Fruit fly (Drosophila melanogaster): Measurements from ENCODE around the gene CG9592.
A peak's percentile ranks its signal among the peaks of the same experiment; 100 is the strongest.

CG9592 gene

dm6 chr3L:14549958-14550357, 32.3 kb downstream of the CG9592 start:
- peak; percentile 60 for TF ChIP-seq Med (GFP tag)
- TF ChIP-seq sens (GFP tag): peak; percentile 54
- no peak for TF ChIP-seq CG14050 (GFP tag; IDR thresholded peaks at IDR 0.05)

dm6 chr3L:14550839-14551415, 33.3 kb downstream of the CG9592 start, which contains the start of gene Gbs-70E:
Gene Gbs-70E (minus strand): TSS chr3L:14550975.
- TF ChIP-seq nom (GFP tag; optimal IDR thresholded peaks at IDR 0.05) (peak; percentile 83), HLH4C (GFP tag; IDR thresholded peaks at IDR 0.05; ENCODE audit: partially characterized antibody) (peak; percentile 52; the same call in 2 of the 3 replicates), Mad (GFP tag; optimal IDR thresholded peaks at IDR 0.05) (peak; percentile 79), CG16815 (GFP tag; optimal IDR thresholded peaks at IDR 0.05) (peak; percentile 80), tin (GFP tag; optimal IDR thresholded peaks at IDR 0.05) (peak; percentile 86), Xbp1 (GFP tag; optimal IDR thresholded peaks at IDR 0.05) (peak; percentile 92), CG17361 (GFP tag; IDR thresholded peaks at IDR 0.05) (peak; percentile 92), CG10543 (GFP tag; optimal IDR thresholded peaks at IDR 0.05) (peak; percentile 94), mam (GFP tag; optimal IDR thresholded peaks at IDR 0.05) (peak; percentile 94), CG7786 (GFP tag; optimal IDR thresholded peaks at IDR 0.05) (peak; percentile 90), Kr (GFP tag; optimal IDR thresholded peaks at IDR 0.05) (peak; percentile 84), Aef1 (GFP tag; IDR thresholded peaks at IDR 0.05) (peak; percentile 80), ap (GFP tag; IDR thresholded peaks at IDR 0.05) (peak; percentile 60), fd102C (GFP tag; optimal IDR thresholded peaks at IDR 0.05) (peak; percentile 39), Hey (tag; optimal IDR thresholded peaks at IDR 0.05) (peak; percentile 71), Nf-YB (GFP tag; optimal IDR thresholded peaks at IDR 0.05) (peak; percentile 80), tap (tag; optimal IDR thresholded peaks at IDR 0.05) (peak; percentile 90), Dp (GFP tag; optimal IDR thresholded peaks at IDR 0.05) (peak; percentile 1), CG6813 (GFP tag; optimal IDR thresholded peaks at IDR 0.05) (peak; percentile 79), CG15479 (GFP tag; optimal IDR thresholded peaks at IDR 0.05) (peak; percentile 44), Gug (GFP tag; IDR thresholded peaks at IDR 0.05) (peak; percentile 84), Hmr (GFP tag; optimal IDR thresholded peaks at IDR 0.05) (peak; percentile 94), Adf1 (GFP tag; IDR thresholded peaks at IDR 0.05) (peak; percentile 66), CG11696 (GFP tag; IDR thresholded peaks at IDR 0.05) (peak; percentile 78), Xrp1 (GFP tag; IDR thresholded peaks at IDR 0.05) (peak; percentile 96), CG4730 (GFP tag; IDR thresholded peaks at IDR 0.05) (peak; percentile 86; the same call in 1 of the 2 replicates), tio (GFP tag; optimal IDR thresholded peaks at IDR 0.05) (peak; percentile 76), Doc2 (GFP tag; IDR thresholded peaks at IDR 0.05) (no peak), Atf-2 (GFP tag; optimal IDR thresholded peaks at IDR 0.05) (peak; percentile 91), z (GFP tag; IDR thresholded peaks at IDR 0.05) (peak; percentile 76; the same call in 2 of the 3 replicates), Sox102F (GFP tag; optimal IDR thresholded peaks at IDR 0.05) (peak; percentile 92), CG17802 (tag; optimal IDR thresholded peaks at IDR 0.05) (peak; percentile 17), Ada2b (GFP tag; IDR thresholded peaks at IDR 0.05) (peak; percentile 83), nau (GFP tag; optimal IDR thresholded peaks at IDR 0.05) (peak; percentile 91), CG5953 (GFP tag; IDR thresholded peaks at IDR 0.05) (peak; percentile 68; the same call in 1 of the 2 replicates), CG4282 (GFP tag; optimal IDR thresholded peaks at IDR 0.05) (peak; percentile 48), trh (GFP tag; optimal IDR thresholded peaks at IDR 0.05) (peak; percentile 71), aop (GFP tag; IDR thresholded peaks at IDR 0.05) (no peak), onecut (GFP tag; IDR thresholded peaks at IDR 0.05) (peak; percentile 81), Ptx1 (GFP tag; IDR thresholded peaks at IDR 0.05) (peak; percentile 96), CG4424 (GFP tag; optimal IDR thresholded peaks at IDR 0.05) (peak; percentile 94), sim (GFP tag; IDR thresholded peaks at IDR 0.05) (peak; percentile 90), CG1603 (tag; optimal IDR thresholded peaks at IDR 0.05) (peak; percentile 74), kni (GFP tag; optimal IDR thresholded peaks at IDR 0.05) (peak; percentile 38), h (optimal IDR thresholded peaks at IDR 0.05) (no peak), CG2199 (GFP tag; IDR thresholded peaks at IDR 0.05) (peak; percentile 93)

Data from whole organism, embryonic.